Fruit fly (Drosophila melanogaster) whole organism, wandering third instar larva: Measurements from ENCODE around the gene Ire1.

Source experiments
- Abd-B ChIP-seq: fragments of >200 bp; optimal IDR thresholded peaks from 2 replicates; lab custom pipeline; 2017; ENCODE audit warnings: missing biosample characterization, missing genetic modification characterization
- CG9705 ChIP-seq: fragments of 200-800 bp; sonication (Bioruptor generic); optimal IDR thresholded peaks from 2 replicates; lab custom pipeline; 2018; ENCODE audit warnings: missing biosample characterization, mild to moderate bottlenecking, missing genetic modification characterization
- CrebA ChIP-seq: fragments of 200-800 bp; sonication (Bioruptor generic); optimal IDR thresholded peaks from 2 replicates; lab custom pipeline; 2016; ENCODE audit warnings: missing biosample characterization, mild to moderate bottlenecking, missing genetic modification characterization, borderline replicate concordance
- Dif ChIP-seq: fragments of 200-275, 200-300 bp; sonication (Bioruptor generic); optimal IDR thresholded peaks from 2 replicates; lab custom pipeline; 2018; ENCODE audit warnings: missing biosample characterization, missing genetic modification characterization; ENCODE audit not compliant: partially characterized antibody
- Hnf4 ChIP-seq: fragments of 200-800 bp; sonication (Bioruptor generic); optimal IDR thresholded peaks from 2 replicates; lab custom pipeline; 2016; ENCODE audit warnings: missing biosample characterization, mild to moderate bottlenecking, missing genetic modification characterization
- Hr78 ChIP-seq: fragments of >200 bp; optimal IDR thresholded peaks from 2 replicates; lab custom pipeline; 2017; ENCODE audit warnings: missing biosample characterization, missing genetic modification characterization
- Hr83 ChIP-seq: fragments of 200-300 bp; sonication (Bioruptor generic); optimal IDR thresholded peaks from 2 replicates; lab custom pipeline; 2016; ENCODE audit warnings: missing biosample characterization, mild to moderate bottlenecking, missing genetic modification characterization, moderate library complexity; ENCODE audit not compliant: poor library complexity, severe bottlenecking
- Jra ChIP-seq: sonication (Bioruptor generic); optimal IDR thresholded peaks from 2 replicates; lab custom pipeline; 2016; ENCODE audit warnings: missing biosample characterization, missing genetic modification characterization
- Mio ChIP-seq: sonication (Bioruptor generic); optimal IDR thresholded peaks from 2 replicates; lab custom pipeline; 2016; ENCODE audit warnings: missing biosample characterization, missing genetic modification characterization
- Myc ChIP-seq: fragments of >200 bp; optimal IDR thresholded peaks from 2 replicates; lab custom pipeline; 2017
- N ChIP-seq: fragments of >200 bp; optimal IDR thresholded peaks from 2 replicates; lab custom pipeline; 2018; ENCODE audit warnings: missing biosample characterization, missing external identifiers, missing genetic modification characterization
- Rel ChIP-seq, 2 experiments: fragments of 200-800 bp; sonication (Bioruptor generic) in 1 of 2; optimal IDR thresholded peaks; 2 replicates in 1 of 2; 3 replicates in 1 of 2; lab custom pipeline; 2016 to 2019; ENCODE audit warnings: mild to moderate bottlenecking in 2 of 2, missing biosample characterization in 2 of 2, missing genetic modification characterization in 2 of 2, moderate library complexity in 1 of 2
- br ChIP-seq: fragments of 200-800 bp; sonication (Bioruptor generic); optimal IDR thresholded peaks from 2 replicates; lab custom pipeline; 2016; ENCODE audit warnings: missing biosample characterization, missing genetic modification characterization
- dsf ChIP-seq: sonication (Bioruptor generic); optimal IDR thresholded peaks from 2 replicates; lab custom pipeline; 2016; ENCODE audit warnings: missing biosample characterization, missing genetic modification characterization, borderline replicate concordance
- foxo ChIP-seq, 2 experiments: fragments of 200-800 bp; sonication (Bioruptor generic); optimal IDR thresholded peaks; 2 replicates in 1 of 2; 3 replicates in 1 of 2; lab custom pipeline; 2016 to 2017; ENCODE audit warnings: missing biosample characterization in 2 of 2, missing genetic modification characterization in 2 of 2
- fru ChIP-seq: fragments of 200-800 bp; sonication (Bioruptor generic); optimal IDR thresholded peaks from 3 replicates; lab custom pipeline; 2016; ENCODE audit warnings: missing biosample characterization, mild to moderate bottlenecking, missing genetic modification characterization
- h ChIP-seq: fragments of 200-800 bp; sonication (Bioruptor generic); optimal IDR thresholded peaks from 3 replicates; lab custom pipeline; 2016; ENCODE audit warnings: missing biosample characterization, mild to moderate bottlenecking, missing genetic modification characterization
- sv ChIP-seq: fragments of 200-800 bp; sonication (Bioruptor generic); optimal IDR thresholded peaks from 3 replicates; lab custom pipeline; 2016; ENCODE audit warnings: missing biosample characterization, missing genetic modification characterization
- usp ChIP-seq: fragments of >200 bp; optimal IDR thresholded peaks from 2 replicates; lab custom pipeline; 2017; ENCODE audit warnings: missing biosample characterization, missing genetic modification characterization
- woc ChIP-seq: sonication (Bioruptor generic); optimal IDR thresholded peaks from 2 replicates; lab custom pipeline; 2016; ENCODE audit warnings: missing biosample characterization, mild to moderate bottlenecking, missing genetic modification characterization

Ire1 gene

DNA sequence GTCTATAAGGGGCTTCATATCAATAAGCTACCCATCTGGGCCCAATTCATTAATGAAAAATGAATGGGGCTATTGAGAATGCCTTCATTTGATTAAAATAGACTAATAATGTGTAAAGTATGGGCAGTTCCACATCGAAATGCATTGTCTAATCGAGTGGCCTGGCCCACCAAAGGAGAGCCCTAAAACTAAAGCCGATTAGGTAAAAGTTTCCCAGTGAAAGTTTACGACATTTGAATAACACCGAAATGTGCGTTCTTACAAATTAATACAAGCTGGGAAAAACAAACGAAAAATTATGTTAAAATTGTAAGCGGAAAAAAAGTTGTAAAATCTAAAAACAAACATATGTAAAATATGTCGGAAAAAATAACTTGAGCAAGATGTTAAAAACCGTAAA lies 56.2 kb downstream of the Ire1 start:
- TF ChIP-seq Jra (GFP tag; lab: Kevin White, UChicago) (no peak), N (no peak), CrebA (GFP tag; lab: Kevin White, UChicago) (no peak), Myc (no peak), usp (GFP tag; lab: Kevin White, UChicago) (no peak), Abd-B (GFP tag; lab: Kevin White, UChicago) (no peak), Mio (GFP tag; lab: Kevin White, UChicago) (no peak), fru (no peak), h (GFP tag; lab: Kevin White, UChicago) (no peak), Hr83 (GFP tag; lab: Kevin White, UChicago) (no peak), br (GFP tag; lab: Kevin White, UChicago) (no peak), Hnf4 (GFP tag; lab: Kevin White, UChicago) (no peak), dsf (GFP tag; lab: Kevin White, UChicago) (no peak), Rel (GFP tag; optimal IDR thresholded peaks at IDR 0.05; lab: Kevin White, UChicago) (no peak), Rel (tag; optimal IDR thresholded peaks at IDR 0.05; lab: Kevin White, UChicago) (no peak), woc (GFP tag; lab: Kevin White, UChicago) (no peak), Dif (GFP tag; lab: Kevin White, UChicago) (no peak), sv (GFP tag; lab: Kevin White, UChicago) (no peak), CG9705 (no peak), foxo (GFP tag; optimal IDR thresholded peaks at IDR 0.05; lab: Kevin White, UChicago) (no peak), Hr78 (GFP tag; lab: Kevin White, UChicago) (no peak)
